Worm (Caenorhabditis elegans) whole organism, young adult: ENCODE results near the gene Y69A2AR.16.

ENCODE experiments used
- B0336.3 ChIP-seq: fragments of 200-800 bp; sonication (Bioruptor generic); IDR thresholded peaks from 2 replicates; pipeline ENCODE4 v1.3.6; 2022; ENCODE audit warnings: missing genetic modification characterization, missing compliant biosample characterization
- D2030.7 ChIP-seq: fragments of 200-800 bp; sonication (Bioruptor generic); IDR thresholded peaks from 2 replicates; pipeline ENCODE4 v1.3.6; 2022; ENCODE audit warnings: missing genetic modification reagents, missing genetic modification characterization, missing compliant biosample characterization
- F37B4.10 ChIP-seq: fragments of 200-800 bp; sonication (Bioruptor generic); IDR thresholded peaks from 2 replicates; pipeline ENCODE4 v1.3.6; 2022; ENCODE audit warnings: missing genetic modification characterization, missing compliant biosample characterization
- F55B11.4 ChIP-seq: sonication (generic microtip); optimal IDR thresholded peaks from 2 replicates; lab custom pipeline; 2016; ENCODE audit warnings: missing compliant biosample characterization, missing genetic modification characterization, borderline replicate concordance; ENCODE audit not compliant: insufficient read depth
- F57C9.4 ChIP-seq: sonication (generic microtip); optimal IDR thresholded peaks from 2 replicates; lab custom pipeline; 2017; ENCODE audit warnings: mild to moderate bottlenecking, missing genetic modification characterization, missing compliant biosample characterization
- T07F8.4 ChIP-seq: sonication (generic microtip); optimal IDR thresholded peaks from 2 replicates; lab custom pipeline; 2016; ENCODE audit warnings: mild to moderate bottlenecking, missing genetic modification characterization, moderate library complexity, missing compliant biosample characterization
- Y53F4B.3 ChIP-seq: fragments of 200-800 bp; sonication (Bioruptor generic); IDR thresholded peaks from 2 replicates; pipeline ENCODE4 v1.3.6; 2022; ENCODE audit warnings: missing genetic modification reagents, missing genetic modification characterization, missing compliant biosample characterization
- aptf-3 ChIP-seq: fragments of 200-800 bp; sonication (Bioruptor generic); IDR thresholded peaks from 2 replicates; pipeline ENCODE4 v1.3.6; 2022; ENCODE audit warnings: missing genetic modification characterization, missing compliant biosample characterization
- bed-2 ChIP-seq: fragments of 200-800 bp; sonication (Bioruptor generic); IDR thresholded peaks from 2 replicates; pipeline ENCODE4 v1.3.6; 2022; ENCODE audit warnings: missing genetic modification reagents, missing genetic modification characterization, missing compliant biosample characterization
- ccch-3 ChIP-seq: fragments of 200-800 bp; sonication (Bioruptor generic); optimal IDR thresholded peaks from 2 replicates; lab custom pipeline; 2018; ENCODE audit warnings: mild to moderate bottlenecking, missing genetic modification characterization, missing compliant biosample characterization
- cebp-2 ChIP-seq: fragments of 200-800 bp; sonication (Bioruptor generic); IDR thresholded peaks from 2 replicates; pipeline ENCODE4 v1.3.6; 2022; ENCODE audit warnings: missing genetic modification characterization, missing compliant biosample characterization
- ceh-40 ChIP-seq: fragments of 200-800 bp; sonication (Bioruptor generic); IDR thresholded peaks from 2 replicates; pipeline ENCODE4 v1.3.6; 2022; ENCODE audit warnings: missing genetic modification characterization, missing compliant biosample characterization
- ceh-58 ChIP-seq: fragments of 200-800 bp; sonication (Bioruptor generic); IDR thresholded peaks from 2 replicates; pipeline ENCODE4 v1.3.6; 2022; ENCODE audit warnings: missing genetic modification characterization, missing compliant biosample characterization
- ceh-79 ChIP-seq: sonication (generic microtip); optimal IDR thresholded peaks from 2 replicates; lab custom pipeline; 2017; ENCODE audit warnings: mild to moderate bottlenecking, missing genetic modification characterization, missing compliant biosample characterization
- die-1 ChIP-seq: sonication (generic microtip); optimal IDR thresholded peaks from 2 replicates; lab custom pipeline; 2016; ENCODE audit warnings: missing genotype, mild to moderate bottlenecking, missing genetic modification characterization, missing compliant biosample characterization
- ekl-4 ChIP-seq: fragments of 200-800 bp; sonication (Bioruptor generic); IDR thresholded peaks from 2 replicates; pipeline ENCODE4 v1.3.6; 2022; ENCODE audit warnings: missing genetic modification reagents, missing genetic modification characterization, missing compliant biosample characterization
- fkh-3 ChIP-seq: sonication (generic microtip); optimal IDR thresholded peaks from 2 replicates; lab custom pipeline; 2016; ENCODE audit warnings: mild to moderate bottlenecking, missing genetic modification characterization, missing compliant biosample characterization
- hmg-1.2 ChIP-seq: fragments of 200-800 bp; sonication (Bioruptor generic); IDR thresholded peaks from 2 replicates; pipeline ENCODE4 v1.3.6; 2022; ENCODE audit warnings: missing genetic modification reagents, missing genetic modification characterization, missing compliant biosample characterization
- hmg-20 ChIP-seq: fragments of 200-800 bp; sonication (Bioruptor generic); IDR thresholded peaks from 2 replicates; pipeline ENCODE4 v1.3.6; 2022; ENCODE audit warnings: missing genetic modification reagents, missing genetic modification characterization, missing compliant biosample characterization
- hrde-1 ChIP-seq: sonication (generic microtip); optimal IDR thresholded peaks from 2 replicates; lab custom pipeline; 2016; ENCODE audit warnings: missing genetic modification characterization, mild to moderate bottlenecking, missing compliant biosample characterization, moderate library complexity, missing genotype, missing genetic modification reagents, borderline replicate concordance
- lag-1 ChIP-seq: fragments of 200-800 bp; sonication (Bioruptor generic); IDR thresholded peaks from 2 replicates; pipeline ENCODE4 v1.3.6; 2022; ENCODE audit warnings: missing genetic modification reagents, missing genetic modification characterization, missing compliant biosample characterization
- let-526 ChIP-seq: fragments of 200-800 bp; sonication (Bioruptor generic); IDR thresholded peaks from 2 replicates; pipeline ENCODE4 v1.3.6; 2022; ENCODE audit warnings: missing genetic modification reagents, missing genetic modification characterization, missing compliant biosample characterization
- let-607 ChIP-seq, 2 experiments: fragments of 200-800 bp in 1 of 2; sonication (Bioruptor generic) in 1 of 2; sonication (generic microtip) in 1 of 2; optimal IDR thresholded peaks; 2 replicates each; lab custom pipeline; 2016 to 2018; ENCODE audit warnings: mild to moderate bottlenecking in 2 of 2, missing compliant biosample characterization in 2 of 2, missing genetic modification characterization in 2 of 2, moderate library complexity in 2 of 2, missing genotype in 1 of 2
- lin-35 ChIP-seq, 3 experiments: fragments of 150-350 bp in 2 of 3; sonication (generic microtip) in 1 of 3; optimal IDR thresholded peaks; 2 replicates each; lab custom pipeline; 2014 to 2018; ENCODE audit warnings: missing biosample characterization in 3 of 3, missing genetic modification characterization in 3 of 3, missing genetic modification reagents in 3 of 3
- lin-54 ChIP-seq: fragments of 200-800 bp; sonication (Bioruptor generic); optimal IDR thresholded peaks from 2 replicates; lab custom pipeline; 2018; ENCODE audit warnings: mild to moderate bottlenecking, missing genetic modification characterization, missing compliant biosample characterization
- lsl-1 ChIP-seq: fragments of 200-800 bp; sonication (Bioruptor generic); optimal IDR thresholded peaks from 2 replicates; lab custom pipeline; 2018; ENCODE audit warnings: mild to moderate bottlenecking, missing genetic modification characterization, moderate library complexity, missing compliant biosample characterization
- madf-8 ChIP-seq: fragments of 200-800 bp; sonication (Bioruptor generic); conservative IDR thresholded peaks from 2 replicates; pipeline ENCODE4 v1.3.6; 2022; ENCODE audit warnings: missing genetic modification reagents, missing genetic modification characterization, missing compliant biosample characterization
- mcd-1 ChIP-seq: fragments of 200-800 bp; sonication (Bioruptor generic); IDR thresholded peaks from 2 replicates; pipeline ENCODE4 v1.3.6; 2022; ENCODE audit warnings: missing genetic modification reagents, missing genetic modification characterization, missing compliant biosample characterization
- mxl-1 ChIP-seq: sonication (generic microtip); optimal IDR thresholded peaks from 2 replicates; lab custom pipeline; 2016; ENCODE audit warnings: missing genetic modification characterization, missing compliant biosample characterization
- nfya-1 ChIP-seq: sonication (generic microtip); optimal IDR thresholded peaks from 2 replicates; lab custom pipeline; 2017; ENCODE audit warnings: antibody characterized with exemption, missing compliant biosample characterization, missing genetic modification characterization, borderline replicate concordance; ENCODE audit not compliant: insufficient read depth
- nhr-80 ChIP-seq: sonication (generic microtip); optimal IDR thresholded peaks from 2 replicates; lab custom pipeline; 2016; ENCODE audit warnings: missing genetic modification characterization, missing compliant biosample characterization
- rec-8 ChIP-seq, 2 experiments: sonication (generic microtip); optimal IDR thresholded peaks; 2 replicates each; lab custom pipeline; 2016; ENCODE audit warnings: mild to moderate bottlenecking in 2 of 2, missing genetic modification characterization in 2 of 2, missing genetic modification reagents in 2 of 2, missing genotype in 2 of 2, missing biosample characterization in 1 of 2, missing compliant biosample characterization in 1 of 2, moderate library complexity in 1 of 2
- snpc-1.1 ChIP-seq: sonication (generic microtip); optimal IDR thresholded peaks from 2 replicates; lab custom pipeline; 2017; ENCODE audit warnings: missing genetic modification characterization, mild to moderate bottlenecking, missing compliant biosample characterization, antibody characterized with exemption, moderate library complexity, missing genotype, missing genetic modification reagents; ENCODE audit not compliant: insufficient read depth
- snpc-3.4 ChIP-seq: sonication (generic microtip); optimal IDR thresholded peaks from 2 replicates; lab custom pipeline; 2017; ENCODE audit warnings: missing genetic modification characterization, mild to moderate bottlenecking, missing compliant biosample characterization, antibody characterized with exemption, moderate library complexity, missing genotype, missing genetic modification reagents
- snpc-4 ChIP-seq, 5 experiments: fragments of 150-350 bp in 1 of 5; sonication (generic microtip) in 4 of 5; optimal IDR thresholded peaks; 2 replicates each; lab custom pipeline; 2014 to 2018; ENCODE audit warnings: missing genetic modification characterization in 5 of 5, missing biosample characterization in 3 of 5, antibody characterized with exemption in 2 of 5, mild to moderate bottlenecking in 2 of 5, missing compliant biosample characterization in 2 of 5, missing genotype in 2 of 5, moderate library complexity in 2 of 5, missing genetic modification reagents in 1 of 5
- sptf-2 ChIP-seq: fragments of 200-800 bp; sonication (Bioruptor generic); optimal IDR thresholded peaks from 2 replicates; lab custom pipeline; 2018; ENCODE audit warnings: mild to moderate bottlenecking, missing genetic modification characterization, missing compliant biosample characterization
- tlf-1 ChIP-seq: fragments of 200-800 bp; sonication (Bioruptor generic); optimal IDR thresholded peaks from 2 replicates; lab custom pipeline; 2018; ENCODE audit warnings: mild to moderate bottlenecking, missing genetic modification characterization, missing compliant biosample characterization
- zfh-2 ChIP-seq: fragments of 200-800 bp; sonication (Bioruptor generic); conservative IDR thresholded peaks from 2 replicates; pipeline ENCODE4 v1.3.6; 2022; ENCODE audit warnings: missing genetic modification reagents, missing genetic modification characterization, missing compliant biosample characterization
- ztf-18 ChIP-seq: sonication (generic microtip); optimal IDR thresholded peaks from 2 replicates; lab custom pipeline; 2016; ENCODE audit warnings: missing genotype, mild to moderate bottlenecking, missing genetic modification characterization, missing compliant biosample characterization
- ztf-22 ChIP-seq: fragments of 200-800 bp; sonication (Bioruptor generic); optimal IDR thresholded peaks from 2 replicates; lab custom pipeline; 2018; ENCODE audit warnings: mild to moderate bottlenecking, missing genetic modification characterization, moderate library complexity, missing compliant biosample characterization
- ztf-3 ChIP-seq: fragments of 200-800 bp; sonication (Bioruptor generic); optimal IDR thresholded peaks from 2 replicates; lab custom pipeline; 2018; ENCODE audit warnings: mild to moderate bottlenecking, missing genetic modification characterization, missing compliant biosample characterization

Gene Y69A2AR.16

DNA sequence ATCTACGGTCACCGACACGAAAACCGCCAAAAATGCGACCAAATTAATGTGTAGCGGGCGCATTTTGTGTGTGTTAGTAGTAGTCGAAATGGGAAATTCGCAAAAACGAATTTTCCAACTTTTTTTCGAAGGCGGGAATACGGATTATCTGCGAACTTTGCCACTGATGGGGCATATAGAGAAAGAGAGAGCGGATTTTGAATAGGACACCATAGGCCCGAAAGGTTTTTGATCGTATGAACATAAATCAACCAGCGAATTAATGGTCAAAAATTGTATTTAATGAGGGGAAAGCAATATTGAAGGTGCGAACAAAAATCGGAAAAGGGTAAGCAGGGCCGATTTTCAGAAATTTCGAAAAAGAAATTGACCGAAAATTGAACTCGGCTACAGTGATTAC lies 10.2 kb downstream of the Y69A2AR.16 start, which contains the start of gene Y69A2AR.22:
Y69A2AR.22 (minus strand) TSS at position 101 of the 400 bp plus-strand sequence.
- TF ChIP-seq sptf-2 (GFP tag; lab: Kevin White, UChicago) = no peak
- TF ChIP-seq ekl-4 (GFP tag; lab: Robert Waterston, UW) = no peak
- no peak for TF ChIP-seq cebp-2 (GFP tag; lab: Robert Waterston, UW)
- TF ChIP-seq snpc-4 (GFP tag; optimal IDR thresholded peaks at IDR 0.05; lab: Kevin White, UChicago) = no peak
- no peak for TF ChIP-seq snpc-4 (tag; optimal IDR thresholded peaks at IDR 0.05; lab: Kevin White, UChicago)
- no peak for TF ChIP-seq mxl-1 (tag; lab: Kevin White, UChicago)
- no peak for TF ChIP-seq rec-8 (tag; optimal IDR thresholded peaks at IDR 0.05; lab: Kevin White, UChicago)
- no peak for TF ChIP-seq hmg-20 (GFP tag; lab: Robert Waterston, UW)
- TF ChIP-seq tlf-1 (GFP tag; lab: Kevin White, UChicago) = no peak
- TF ChIP-seq ccch-3 (GFP tag; lab: Kevin White, UChicago) = no peak

ce11 chrIV:2526836-2527235 lies 29.2 kb downstream of the Y69A2AR.16 start:
- TF ChIP-seq hrde-1 (tag; lab: Kevin White, UChicago) (no peak), let-526 (GFP tag; lab: Robert Waterston, UW) (no peak), fkh-3 (tag; lab: Kevin White, UChicago) (no peak), lin-35 (GFP tag; optimal IDR thresholded peaks at IDR 0.05; lab: Kevin White, UChicago) (no peak), ztf-3 (no peak)

ce11 chrIV:2529281-2529680 lies 31.7 kb downstream of the Y69A2AR.16 start:
- no peak for TF ChIP-seq bed-2 (GFP tag; lab: Robert Waterston, UW)
- no peak for TF ChIP-seq aptf-3 (GFP tag; lab: Robert Waterston, UW)
- TF ChIP-seq zfh-2 (GFP tag; lab: Robert Waterston, UW) = no peak
- TF ChIP-seq snpc-1.1 (tag; lab: Kevin White, UChicago) = no peak
- TF ChIP-seq ceh-79 = no peak
- TF ChIP-seq ztf-22 (GFP tag; lab: Kevin White, UChicago) = no peak
- no peak for TF ChIP-seq ceh-40 (GFP tag; lab: Robert Waterston, UW)
- no peak for TF ChIP-seq F37B4.10
- no peak for TF ChIP-seq Y53F4B.3 (GFP tag; lab: Robert Waterston, UW)
- TF ChIP-seq ztf-18 = no peak
- no peak for TF ChIP-seq mcd-1 (GFP tag; lab: Robert Waterston, UW)
- no peak for TF ChIP-seq lag-1
- TF ChIP-seq lin-54 (GFP tag; lab: Kevin White, UChicago) = no peak
- no peak for TF ChIP-seq ceh-58 (GFP tag; lab: Robert Waterston, UW)
- no peak for TF ChIP-seq T07F8.4
- TF ChIP-seq lsl-1 (GFP tag; lab: Kevin White, UChicago) = no peak
- TF ChIP-seq hrde-1 (tag; lab: Kevin White, UChicago) = no peak
- TF ChIP-seq sptf-2 (GFP tag; lab: Kevin White, UChicago) = no peak
- no peak for TF ChIP-seq B0336.3

DNA sequence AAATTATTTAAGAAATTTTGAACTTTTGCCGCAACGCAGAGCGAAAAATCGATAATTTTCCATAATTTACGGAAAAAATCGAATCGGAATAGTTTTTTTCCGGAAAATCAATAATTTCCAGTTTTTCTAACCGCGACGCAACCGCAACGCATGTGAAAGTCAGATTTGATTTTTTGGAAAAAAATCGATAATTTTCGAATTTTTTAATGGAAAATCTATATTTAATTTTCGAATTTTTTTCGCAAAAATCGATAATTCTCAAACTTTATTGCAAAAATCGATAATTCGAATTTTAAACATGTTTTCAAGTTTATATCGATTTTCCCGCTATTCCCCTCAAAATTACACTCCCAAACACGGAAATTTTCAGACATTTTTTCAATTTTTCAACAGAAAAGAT lies 32.7 kb downstream of the Y69A2AR.16 start:
- no peak for TF ChIP-seq F37B4.10
- no peak for TF ChIP-seq hmg-1.2 (GFP tag; lab: Robert Waterston, UW)
- TF ChIP-seq F57C9.4 (tag; lab: Kevin White, UChicago) = no peak
- TF ChIP-seq nhr-80 = no peak
- no peak for TF ChIP-seq madf-8
- no peak for TF ChIP-seq nfya-1
- TF ChIP-seq snpc-3.4 = no peak
- no peak for TF ChIP-seq let-607 (tag; optimal IDR thresholded peaks at IDR 0.05; lab: Kevin White, UChicago)
- TF ChIP-seq D2030.7 (GFP tag; lab: Robert Waterston, UW) = no peak
- TF ChIP-seq die-1 (tag; lab: Kevin White, UChicago) = no peak
- TF ChIP-seq T07F8.4 = no peak
- TF ChIP-seq F55B11.4 = no peak
